Worm (Caenorhabditis elegans): Measurements from ENCODE around the gene C09E9.1.

ce11 chrIV:1266724-1267123 is 7.9 kb upstream of the C09E9.1 start, which contains the start of gene clec-170:
- TF ChIP-seq F13C5.2 (tag; optimal IDR thresholded peaks at IDR 0.05) (no peak), hnd-1 (tag; optimal IDR thresholded peaks at IDR 0.05) (no peak), aly-1 (tag; optimal IDR thresholded peaks at IDR 0.05) (no peak), pes-1 (GFP tag; IDR thresholded peaks at IDR 0.05) (no peak), hmg-4 (GFP tag; optimal IDR thresholded peaks at IDR 0.05) (no peak), hmbx-1 (tag; optimal IDR thresholded peaks at IDR 0.05) (no peak)

Data from whole organism, early embryonic.